Worm (Caenorhabditis elegans) whole organism, L3 larva: Measurements from ENCODE around the gene C11E4.6.

Experiments used
- R02D3.7 ChIP-seq: fragments of 150-350 bp; optimal IDR thresholded peaks from 2 replicates; lab custom pipeline; 2014; ENCODE audit warnings: missing biosample characterization, missing genetic modification characterization
- ZK546.5 ChIP-seq: sonication (generic microtip); optimal IDR thresholded peaks from 2 replicates; lab custom pipeline; 2017; ENCODE audit warnings: missing biosample characterization, missing genetic modification characterization
- aly-2 ChIP-seq: fragments of 150-350 bp; optimal IDR thresholded peaks from 2 replicates; lab custom pipeline; 2014; ENCODE audit warnings: missing biosample characterization, missing genetic modification characterization
- ama-1 ChIP-seq: fragments of 150-350 bp; optimal IDR thresholded peaks from 2 replicates; lab custom pipeline; 2018
- ceh-82 ChIP-seq: fragments of 150-350 bp; optimal IDR thresholded peaks from 2 replicates; lab custom pipeline; 2014; ENCODE audit warnings: missing biosample characterization, missing genetic modification characterization
- egl-27 ChIP-seq: sonication (generic microtip); optimal IDR thresholded peaks from 4 replicates; lab custom pipeline; 2017; ENCODE audit warnings: missing biosample characterization, missing genetic modification reagents, missing genetic modification characterization
- egl-5 ChIP-seq: fragments of 150-350 bp; optimal IDR thresholded peaks from 2 replicates; lab custom pipeline; 2017; ENCODE audit warnings: missing biosample characterization, missing genetic modification reagents, missing genetic modification characterization, inconsistent platforms
- elt-1 ChIP-seq: fragments of 150-350 bp; optimal IDR thresholded peaks from 2 replicates; lab custom pipeline; 2014; ENCODE audit warnings: missing biosample characterization, missing genetic modification characterization
- elt-2 ChIP-seq: sonication (generic microtip); optimal IDR thresholded peaks from 2 replicates; lab custom pipeline; 2016; ENCODE audit warnings: missing genetic modification reagents, mild to moderate bottlenecking, missing genetic modification characterization, missing compliant biosample characterization
- elt-3 ChIP-seq, 3 experiments: fragments of 150-350 bp in 1 of 3; sonication (generic microtip) in 2 of 3; optimal IDR thresholded peaks; 2 replicates in 2 of 3; 4 replicates in 1 of 3; lab custom pipeline; 2014 to 2017; ENCODE audit warnings: missing biosample characterization in 3 of 3, missing genetic modification characterization in 3 of 3
- fkh-10 ChIP-seq: sonication (generic microtip); optimal IDR thresholded peaks from 2 replicates; lab custom pipeline; 2017; ENCODE audit warnings: missing biosample characterization, missing genetic modification reagents, missing genetic modification characterization
- fkh-2 ChIP-seq: fragments of 150-350 bp; optimal IDR thresholded peaks from 2 replicates; lab custom pipeline; 2014; ENCODE audit warnings: missing biosample characterization, missing genetic modification reagents, missing genetic modification characterization
- fos-1 ChIP-seq: fragments of 150-350 bp; optimal IDR thresholded peaks from 2 replicates; lab custom pipeline; 2014; ENCODE audit warnings: missing biosample characterization, missing genetic modification characterization
- hmg-11 ChIP-seq: sonication (generic microtip); optimal IDR thresholded peaks from 2 replicates; lab custom pipeline; 2016; ENCODE audit warnings: missing genetic modification characterization, missing compliant biosample characterization
- lin-15B ChIP-seq: fragments of 150-350 bp; optimal IDR thresholded peaks from 2 replicates; lab custom pipeline; 2014; ENCODE audit warnings: missing biosample characterization, missing genetic modification characterization
- lin-39 ChIP-seq: fragments of 150-350 bp; optimal IDR thresholded peaks from 2 replicates; lab custom pipeline; 2018; ENCODE audit warnings: missing biosample characterization, missing genetic modification reagents, missing genetic modification characterization
- lsy-12 ChIP-seq: sonication (generic microtip); optimal IDR thresholded peaks from 2 replicates; lab custom pipeline; 2016; ENCODE audit warnings: mild to moderate bottlenecking, missing genetic modification characterization, missing compliant biosample characterization
- mml-1 ChIP-seq: fragments of 150-350 bp; sonication (generic microtip); optimal IDR thresholded peaks from 3 replicates; lab custom pipeline; 2014; ENCODE audit warnings: missing biosample characterization, missing genetic modification characterization
- nfya-1 ChIP-seq: sonication (generic microtip); optimal IDR thresholded peaks from 2 replicates; lab custom pipeline; 2017; ENCODE audit warnings: missing genetic modification characterization, mild to moderate bottlenecking, missing compliant biosample characterization, antibody characterized with exemption, moderate library complexity; ENCODE audit not compliant: insufficient read depth
- nhr-11 ChIP-seq: fragments of 150-350 bp; optimal IDR thresholded peaks from 2 replicates; lab custom pipeline; 2014; ENCODE audit warnings: missing biosample characterization, missing genetic modification characterization
- nhr-12 ChIP-seq: fragments of 150-350 bp; optimal IDR thresholded peaks from 2 replicates; lab custom pipeline; 2014; ENCODE audit warnings: missing biosample characterization, missing genetic modification characterization
- nhr-23 ChIP-seq: fragments of 150-350 bp; optimal IDR thresholded peaks from 2 replicates; lab custom pipeline; 2014; ENCODE audit warnings: missing biosample characterization, missing genetic modification reagents, missing genetic modification characterization
- nhr-25 ChIP-seq: sonication (generic microtip); optimal IDR thresholded peaks from 2 replicates; lab custom pipeline; 2017; ENCODE audit warnings: missing biosample characterization, missing genetic modification characterization
- nhr-28 ChIP-seq: fragments of 150-350 bp; optimal IDR thresholded peaks from 2 replicates; lab custom pipeline; 2014; ENCODE audit warnings: missing biosample characterization, missing genetic modification characterization
- nhr-43 ChIP-seq: sonication (generic microtip); optimal IDR thresholded peaks from 2 replicates; lab custom pipeline; 2016; ENCODE audit warnings: mild to moderate bottlenecking, missing genetic modification characterization, missing compliant biosample characterization; ENCODE audit not compliant: poor library complexity, severe bottlenecking
- nhr-76 ChIP-seq: fragments of 150-350 bp; sonication (generic microtip); optimal IDR thresholded peaks from 5 replicates; lab custom pipeline; 2014; ENCODE audit warnings: missing biosample characterization, missing genetic modification characterization
- nhr-77 ChIP-seq: fragments of 150-350 bp; optimal IDR thresholded peaks from 2 replicates; lab custom pipeline; 2014; ENCODE audit warnings: missing biosample characterization, missing genetic modification characterization
- snpc-4 ChIP-seq: fragments of 150-350 bp; optimal IDR thresholded peaks from 2 replicates; lab custom pipeline; 2014; ENCODE audit warnings: missing biosample characterization, missing genetic modification characterization
- tbx-2 ChIP-seq: sonication (generic microtip); optimal IDR thresholded peaks from 2 replicates; lab custom pipeline; 2016; ENCODE audit warnings: mild to moderate bottlenecking, missing genetic modification characterization, missing compliant biosample characterization
- zag-1 ChIP-seq: fragments of 150-350 bp; optimal IDR thresholded peaks from 2 replicates; lab custom pipeline; 2014; ENCODE audit warnings: missing biosample characterization, missing genetic modification characterization
- ztf-11 ChIP-seq: fragments of 150-350 bp; optimal IDR thresholded peaks from 2 replicates; lab custom pipeline; 2014; ENCODE audit warnings: missing biosample characterization, missing genetic modification characterization
- ztf-4 ChIP-seq: fragments of 150-350 bp; optimal IDR thresholded peaks from 2 replicates; lab custom pipeline; 2014; ENCODE audit warnings: missing biosample characterization, missing genetic modification characterization

C11E4.6 gene

ce11 chrX:9603180-9603579, 7.2 kb upstream of the C11E4.6 start:
- TF ChIP-seq nhr-11 (tag; lab: Kevin White, UChicago) = no peak
- no peak for TF ChIP-seq tbx-2 (tag; lab: Kevin White, UChicago)
- no peak for TF ChIP-seq ZK546.5 (tag; lab: Kevin White, UChicago)
- no peak for TF ChIP-seq aly-2 (tag; lab: Kevin White, UChicago)
- TF ChIP-seq R02D3.7 (tag; lab: Kevin White, UChicago) = no peak

- TF ChIP-seq nhr-23 (tag; lab: Kevin White, UChicago) (peak; percentile 7), nhr-28 (tag; lab: Kevin White, UChicago) (no peak), aly-2 (tag; lab: Kevin White, UChicago) (no peak), elt-3 (tag; optimal IDR thresholded peaks at IDR 0.05; lab: Kevin White, UChicago) (peak in 1 of 3 experiments; percentile 94), lin-39 (tag; lab: Kevin White, UChicago) (peak; percentile 46), egl-5 (tag; lab: Kevin White, UChicago) (peak; percentile 58)
Measured at ce11 chrX:9608127-9608526, 2.2 kb upstream of the C11E4.6 start.

ce11 chrX:9616919-9617318, 6.6 kb downstream of the C11E4.6 start, which contains the start of gene C11E4.7:
Gene C11E4.7, plus strand, starts transcription at chrX:9617219.
- no peak for TF ChIP-seq nhr-25 (tag; lab: Kevin White, UChicago)
- no peak for TF ChIP-seq fkh-2 (tag; lab: Kevin White, UChicago)
- TF ChIP-seq ama-1 (lab: Kevin White, UChicago) = no peak
- TF ChIP-seq nfya-1 (tag; lab: Kevin White, UChicago) = no peak
- TF ChIP-seq zag-1 (tag; lab: Kevin White, UChicago) = no peak
- no peak for TF ChIP-seq aly-2 (tag; lab: Kevin White, UChicago)
- TF ChIP-seq nhr-12 (tag; lab: Kevin White, UChicago) = no peak
- no peak for TF ChIP-seq mml-1 (tag; lab: Kevin White, UChicago)
- no peak for TF ChIP-seq elt-1
- no peak for TF ChIP-seq nhr-28 (tag; lab: Kevin White, UChicago)
- no peak for TF ChIP-seq nhr-43 (tag; lab: Kevin White, UChicago)
- TF ChIP-seq nhr-76 (tag; lab: Kevin White, UChicago) = no peak
- no peak for TF ChIP-seq snpc-4
- no peak for TF ChIP-seq ZK546.5 (tag; lab: Kevin White, UChicago)
- TF ChIP-seq ztf-4 (tag; lab: Kevin White, UChicago) = no peak
- TF ChIP-seq lsy-12 (tag; lab: Kevin White, UChicago) = no peak
- TF ChIP-seq tbx-2 (tag; lab: Kevin White, UChicago) = no peak
- TF ChIP-seq lin-15B (tag; lab: Kevin White, UChicago) = no peak
- TF ChIP-seq fkh-10 (GFP tag; lab: Kevin White, UChicago) = no peak

- TF ChIP-seq nhr-11 (tag; lab: Kevin White, UChicago) (no peak), fos-1 (tag; lab: Kevin White, UChicago) (no peak), nhr-77 (tag; lab: Kevin White, UChicago) (no peak)
- TF ChIP-seq, all 47 proteins: peak for 0
Measured at ce11 chrX:9620136-9620535, 9.8 kb downstream of the C11E4.6 start, which contains the start of gene C11E4.8. Gene C11E4.8, plus strand, starts transcription at chrX:9620436.

- TF ChIP-seq nhr-76 (tag; lab: Kevin White, UChicago) (no peak), nhr-43 (tag; lab: Kevin White, UChicago) (peak; percentile 59), lsy-12 (tag; lab: Kevin White, UChicago) (peak; percentile 4), elt-2 (tag; lab: Kevin White, UChicago) (peak; percentile 27), hmg-11 (peak; percentile 14), aly-2 (tag; lab: Kevin White, UChicago) (no peak), nhr-25 (tag; lab: Kevin White, UChicago) (peak; percentile 4), egl-27 (tag; lab: Kevin White, UChicago) (no peak), ceh-82 (tag; lab: Kevin White, UChicago) (no peak), fkh-2 (tag; lab: Kevin White, UChicago) (no peak), mml-1 (tag; lab: Kevin White, UChicago) (no peak), ZK546.5 (tag; lab: Kevin White, UChicago) (no peak), ztf-11 (no peak)
Measured at ce11 chrX:9622609-9623008, 12.2 kb downstream of the C11E4.6 start.
